Worm (Caenorhabditis elegans) whole organism, mixed stage, embryonic: ENCODE measurements around the gene lgc-43.

Experiments
- M03D4.4 ChIP-seq: sonication (generic microtip); optimal IDR thresholded peaks from 2 replicates; lab custom pipeline; 2017; ENCODE audit warnings: mild to moderate bottlenecking, missing genetic modification characterization, missing compliant biosample characterization
- blmp-1 ChIP-seq: fragments of 150-350 bp; optimal IDR thresholded peaks from 2 replicates; lab custom pipeline; 2014; ENCODE audit warnings: missing biosample characterization, missing genetic modification characterization
- ceh-39 ChIP-seq: fragments of 150-350 bp; optimal IDR thresholded peaks from 2 replicates; lab custom pipeline; 2014; ENCODE audit warnings: missing biosample characterization, missing genetic modification characterization
- ceh-43 ChIP-seq: fragments of 200-800 bp; sonication (Bioruptor generic); optimal IDR thresholded peaks from 2 replicates; lab custom pipeline; 2018; ENCODE audit warnings: mild to moderate bottlenecking, missing genetic modification characterization, moderate library complexity, missing compliant biosample characterization
- ceh-83 ChIP-seq: fragments of 200-800 bp; sonication (Bioruptor generic); optimal IDR thresholded peaks from 2 replicates; lab custom pipeline; 2018; ENCODE audit warnings: mild to moderate bottlenecking, missing genetic modification characterization, missing compliant biosample characterization
- ces-1 ChIP-seq: fragments of 150-350 bp; optimal IDR thresholded peaks from 2 replicates; lab custom pipeline; 2014; ENCODE audit warnings: missing biosample characterization, missing genetic modification reagents, missing genetic modification characterization
- drap-1 ChIP-seq: fragments of 200-800 bp; sonication (Bioruptor generic); optimal IDR thresholded peaks from 3 replicates; lab custom pipeline; 2018; ENCODE audit warnings: mild to moderate bottlenecking, missing genetic modification characterization, missing compliant biosample characterization
- elt-1 ChIP-seq: sonication (generic microtip); optimal IDR thresholded peaks from 2 replicates; lab custom pipeline; 2017; ENCODE audit warnings: missing genetic modification characterization, mild to moderate bottlenecking, missing compliant biosample characterization, antibody characterized with exemption, moderate library complexity, borderline replicate concordance; ENCODE audit not compliant: insufficient read depth
- flh-1 ChIP-seq: fragments of 200-800 bp; sonication (Bioruptor generic); optimal IDR thresholded peaks from 2 replicates; lab custom pipeline; 2018; ENCODE audit warnings: mild to moderate bottlenecking, missing genetic modification characterization, moderate library complexity, missing compliant biosample characterization
- ham-2 ChIP-seq: fragments of 200-800 bp; sonication (Bioruptor generic); optimal IDR thresholded peaks from 2 replicates; lab custom pipeline; 2018; ENCODE audit warnings: mild to moderate bottlenecking, missing genetic modification characterization, missing compliant biosample characterization
- hlh-1 ChIP-seq: fragments of 150-350 bp; optimal IDR thresholded peaks from 2 replicates; lab custom pipeline; 2014; ENCODE audit warnings: missing biosample characterization, missing genetic modification reagents, missing genetic modification characterization
- lin-13 ChIP-seq: fragments of 150-350 bp; optimal IDR thresholded peaks from 2 replicates; lab custom pipeline; 2014; ENCODE audit warnings: missing biosample characterization, missing genetic modification characterization
- lin-32 ChIP-seq: fragments of 200-800 bp; sonication (Bioruptor generic); optimal IDR thresholded peaks from 2 replicates; lab custom pipeline; 2018; ENCODE audit warnings: mild to moderate bottlenecking, missing genetic modification characterization, missing compliant biosample characterization
- lsy-2 ChIP-seq: fragments of 150-350 bp; optimal IDR thresholded peaks from 2 replicates; lab custom pipeline; 2014; ENCODE audit warnings: missing biosample characterization, missing genetic modification characterization
- mab-5 ChIP-seq: fragments of 150-350 bp; optimal IDR thresholded peaks from 2 replicates; lab custom pipeline; 2014; ENCODE audit warnings: missing biosample characterization, missing genetic modification characterization
- mep-1 ChIP-seq: fragments of 150-350 bp; optimal IDR thresholded peaks from 2 replicates; lab custom pipeline; 2017; ENCODE audit warnings: missing biosample characterization, missing genetic modification reagents, missing genetic modification characterization, inconsistent platforms
- mls-2 ChIP-seq: sonication (generic microtip); optimal IDR thresholded peaks from 2 replicates; lab custom pipeline; 2016; ENCODE audit warnings: mild to moderate bottlenecking, missing genetic modification characterization, moderate library complexity, missing compliant biosample characterization
- nhr-12 ChIP-seq: fragments of 150-350 bp; optimal IDR thresholded peaks from 2 replicates; lab custom pipeline; 2014; ENCODE audit warnings: missing biosample characterization, missing genetic modification characterization
- nhr-2 ChIP-seq: fragments of 150-350 bp; optimal IDR thresholded peaks from 2 replicates; lab custom pipeline; 2014; ENCODE audit warnings: missing biosample characterization, missing genetic modification characterization
- nhr-237 ChIP-seq: fragments of 150-350 bp; optimal IDR thresholded peaks from 2 replicates; lab custom pipeline; 2014; ENCODE audit warnings: missing biosample characterization, missing genetic modification characterization
- nhr-28 ChIP-seq: fragments of 150-350 bp; optimal IDR thresholded peaks from 2 replicates; lab custom pipeline; 2014; ENCODE audit warnings: missing biosample characterization, missing genetic modification characterization
- nhr-76 ChIP-seq: sonication (generic microtip); optimal IDR thresholded peaks from 2 replicates; lab custom pipeline; 2017; ENCODE audit warnings: missing biosample characterization, missing genetic modification characterization
- pha-4 ChIP-seq: fragments of 150-350 bp; optimal IDR thresholded peaks from 2 replicates; lab custom pipeline; 2018; ENCODE audit warnings: missing biosample characterization, missing genetic modification reagents, missing genetic modification characterization
- snpc-4 ChIP-seq: fragments of 150-350 bp; optimal IDR thresholded peaks from 2 replicates; lab custom pipeline; 2014; ENCODE audit warnings: missing biosample characterization, missing genetic modification characterization
- sptf-1 ChIP-seq: sonication (generic microtip); optimal IDR thresholded peaks from 2 replicates; lab custom pipeline; 2017; ENCODE audit warnings: mild to moderate bottlenecking, missing genetic modification characterization, moderate library complexity, missing compliant biosample characterization
- tbx-8 ChIP-seq: fragments of 200-800 bp; sonication (Bioruptor generic); optimal IDR thresholded peaks from 2 replicates; lab custom pipeline; 2018; ENCODE audit warnings: mild to moderate bottlenecking, missing genetic modification characterization, moderate library complexity, missing compliant biosample characterization
- unc-120 ChIP-seq: sonication (generic microtip); optimal IDR thresholded peaks from 2 replicates; lab custom pipeline; 2017; ENCODE audit warnings: missing genetic modification characterization, missing compliant biosample characterization; ENCODE audit not compliant: poor library complexity, severe bottlenecking
- unc-39 ChIP-seq: fragments of 150-350 bp; optimal IDR thresholded peaks from 2 replicates; lab custom pipeline; 2014; ENCODE audit warnings: missing biosample characterization, missing genetic modification characterization
- unc-62 ChIP-seq: fragments of 150-350 bp; optimal IDR thresholded peaks from 2 replicates; lab custom pipeline; 2014; ENCODE audit warnings: missing biosample characterization, missing genetic modification reagents, missing genetic modification characterization
- zip-8 ChIP-seq: fragments of 150-350 bp; optimal IDR thresholded peaks from 2 replicates; lab custom pipeline; 2014; ENCODE audit warnings: missing biosample characterization, missing genetic modification characterization
- ztf-11 ChIP-seq: fragments of 150-350 bp; optimal IDR thresholded peaks from 2 replicates; lab custom pipeline; 2014; ENCODE audit warnings: missing biosample characterization, missing genetic modification characterization

Gene lgc-43

ce11 chrIV:10599983-10600382 lies 21.5 kb downstream of the lgc-43 start, which contains the start of gene R09H10.1:
R09H10.1 (plus strand) TSS chrIV:10600283.
- no peak for TF ChIP-seq blmp-1 (tag; lab: Kevin White, UChicago)
- no peak for TF ChIP-seq hlh-1
- TF ChIP-seq nhr-28 (tag; lab: Kevin White, UChicago) = no peak
- no peak for TF ChIP-seq ceh-39
- TF ChIP-seq ceh-43 = no peak
- no peak for TF ChIP-seq zip-8
- no peak for TF ChIP-seq elt-1 (tag; lab: Kevin White, UChicago)
- no peak for TF ChIP-seq mab-5 (tag; lab: Kevin White, UChicago)

- no peak for TF ChIP-seq ztf-11
- no peak for TF ChIP-seq ces-1 (GFP tag; lab: Kevin White, UChicago)
- no peak for TF ChIP-seq zip-8
- TF ChIP-seq hlh-1 = no peak
- TF ChIP-seq unc-62 = no peak
- no peak for TF ChIP-seq drap-1
- TF ChIP-seq mep-1 (tag; lab: Kevin White, UChicago) = no peak
- no peak for TF ChIP-seq snpc-4
- no peak for TF ChIP-seq lin-13 (tag; lab: Kevin White, UChicago)
- no peak for TF ChIP-seq nhr-237 (tag; lab: Kevin White, UChicago)
- no peak for TF ChIP-seq tbx-8 (GFP tag; lab: Kevin White, UChicago)
- TF ChIP-seq nhr-76 (tag; lab: Kevin White, UChicago) = no peak
- no peak for TF ChIP-seq nhr-2 (tag; lab: Kevin White, UChicago)
- no peak for TF ChIP-seq ceh-39
- TF ChIP-seq unc-120 = no peak
- TF ChIP-seq unc-39 (tag; lab: Kevin White, UChicago) = no peak
- TF ChIP-seq mab-5 (tag; lab: Kevin White, UChicago) = no peak
Observed at ce11 chrIV:10602644-10603043, 24.2 kb downstream of the lgc-43 start, which contains the start of gene R09H10.2. R09H10.2 (plus strand) TSS chrIV:10602944.

- TF ChIP-seq nhr-28 (tag; lab: Kevin White, UChicago) = no peak
- no peak for TF ChIP-seq elt-1 (tag; lab: Kevin White, UChicago)
- no peak for TF ChIP-seq sptf-1 (tag; lab: Kevin White, UChicago)
Observed at ce11 chrIV:10606575-10607080, 28.2 kb downstream of the lgc-43 start, which contains the start of gene R09H10.3. R09H10.3 (plus strand) TSS chrIV:10607030.

DNA sequence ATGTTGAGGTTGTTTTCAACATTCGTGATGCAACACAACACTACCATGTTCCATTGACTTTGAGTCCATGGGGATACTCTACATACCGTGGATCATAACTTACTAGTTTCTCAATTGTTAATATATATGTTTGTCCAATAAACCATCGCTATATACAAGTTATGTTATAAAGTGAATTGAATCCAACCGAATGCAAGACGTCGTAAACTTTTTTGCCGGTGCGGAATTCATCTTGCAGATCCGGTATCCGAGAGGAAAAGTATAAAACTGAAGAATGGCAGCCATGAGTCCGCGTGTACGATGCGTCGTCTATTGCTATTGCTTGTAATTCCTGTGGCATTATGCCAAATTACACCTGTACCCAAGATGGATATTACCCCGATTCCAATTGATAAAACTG lies 29.8 kb downstream of the lgc-43 start, which contains the start of gene R09H10.6:
Gene R09H10.6 (plus strand): TSS at position 301 of the 400 bp plus-strand sequence.
- TF ChIP-seq zip-8 (no peak), M03D4.4 (tag; lab: Kevin White, UChicago) (no peak), lsy-2 (tag; lab: Kevin White, UChicago) (no peak), ceh-83 (no peak), nhr-2 (tag; lab: Kevin White, UChicago) (no peak), lin-32 (GFP tag; lab: Kevin White, UChicago) (no peak), ces-1 (GFP tag; lab: Kevin White, UChicago) (no peak), tbx-8 (GFP tag; lab: Kevin White, UChicago) (no peak), pha-4 (tag; lab: Kevin White, UChicago) (no peak), nhr-237 (tag; lab: Kevin White, UChicago) (no peak), hlh-1 (no peak), mab-5 (tag; lab: Kevin White, UChicago) (no peak), ceh-43 (no peak), ceh-39 (no peak), lin-13 (tag; lab: Kevin White, UChicago) (no peak), ztf-11 (no peak), mls-2 (no peak), sptf-1 (tag; lab: Kevin White, UChicago) (no peak), unc-62 (no peak), nhr-12 (tag; lab: Kevin White, UChicago) (no peak)
- TF ChIP-seq, all 35 proteins: peak for 0

DNA sequence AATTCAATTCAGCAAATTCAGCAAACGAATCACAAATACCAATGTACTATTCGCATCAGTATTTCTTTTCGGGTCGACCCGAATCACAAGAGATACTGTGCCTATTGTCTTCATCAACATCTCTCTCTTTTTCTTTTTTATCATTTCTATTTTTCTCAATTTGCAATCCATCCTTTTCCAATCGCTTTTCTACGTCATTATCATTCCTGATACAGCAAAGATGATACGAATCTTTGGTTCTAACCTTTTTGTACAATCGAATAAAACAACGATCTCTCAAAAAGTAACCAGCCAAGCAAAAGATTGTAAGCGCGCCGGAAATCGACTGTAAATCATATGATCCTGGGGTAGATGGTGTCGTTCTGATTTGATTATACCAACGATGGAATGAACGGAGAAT lies 31.5 kb downstream of the lgc-43 start:
- TF ChIP-seq unc-120 (no peak), tbx-8 (GFP tag; lab: Kevin White, UChicago) (no peak), mls-2 (no peak), nhr-76 (tag; lab: Kevin White, UChicago) (no peak), ham-2 (no peak), flh-1 (GFP tag; lab: Kevin White, UChicago) (no peak)
- TF ChIP-seq, all 35 proteins: peak for 0
